Fruit fly (Drosophila melanogaster) whole organism, embryonic: ENCODE data around the gene CG7519.

Experiments
- B-H1 ChIP-seq: fragments of 200-800 bp; sonication (Bioruptor generic); IDR thresholded peaks from 3 replicates; pipeline ENCODE4 v1.3.6; 2022; ENCODE audit warnings: missing biosample characterization, missing genetic modification characterization
- B-H2 ChIP-seq: fragments of 200-800 bp; sonication (Bioruptor generic); optimal IDR thresholded peaks from 2 replicates; lab custom pipeline; 2018; ENCODE audit warnings: missing biosample characterization, mild to moderate bottlenecking, missing genetic modification characterization
- Bdp1 ChIP-seq: fragments of 200-800 bp; sonication (Bioruptor generic); optimal IDR thresholded peaks from 3 replicates; lab custom pipeline; 2016; ENCODE audit warnings: missing biosample characterization, missing genetic modification characterization
- C15 ChIP-seq: fragments of 200-800 bp; sonication (Bioruptor generic); IDR thresholded peaks from 3 replicates; pipeline ENCODE4 v1.3.6; 2022; ENCODE audit warnings: missing biosample characterization, missing genetic modification characterization
- CG10209 ChIP-seq: fragments of 200-800 bp; sonication (Bioruptor generic); optimal IDR thresholded peaks from 3 replicates; lab custom pipeline; 2017; ENCODE audit warnings: missing biosample characterization, mild to moderate bottlenecking, missing genetic modification characterization, missing genetic modification reagents
- CG11456 ChIP-seq: fragments of 200-800 bp; sonication (Bioruptor generic); IDR thresholded peaks from 3 replicates; pipeline ENCODE4 v1.3.6; 2022; ENCODE audit warnings: missing biosample characterization, missing genetic modification characterization
- CG12071 ChIP-seq: fragments of 200-800 bp; sonication (Bioruptor generic); optimal IDR thresholded peaks from 3 replicates; lab custom pipeline; 2018; ENCODE audit warnings: missing biosample characterization, mild to moderate bottlenecking, missing genetic modification characterization
- CG13775 ChIP-seq: fragments of 200-800 bp; sonication (Bioruptor generic); optimal IDR thresholded peaks from 3 replicates; lab custom pipeline; 2017; ENCODE audit warnings: missing biosample characterization, mild to moderate bottlenecking, missing genetic modification characterization
- CG14050 ChIP-seq: fragments of 200-800 bp; sonication (Bioruptor generic); IDR thresholded peaks from 3 replicates; pipeline ENCODE4 v1.3.6; 2022; ENCODE audit warnings: missing biosample characterization, missing genetic modification characterization
- CG15514 ChIP-seq: fragments of 200-800 bp; sonication (Bioruptor generic); optimal IDR thresholded peaks from 3 replicates; lab custom pipeline; 2017; ENCODE audit warnings: missing biosample characterization, missing genetic modification characterization, mild to moderate bottlenecking, moderate library complexity, missing genetic modification reagents
- CG1647 ChIP-seq: fragments of 200-800 bp; sonication (Bioruptor generic); optimal IDR thresholded peaks from 3 replicates; lab custom pipeline; 2016; ENCODE audit warnings: missing biosample characterization, missing genetic modification characterization
- CG17328 ChIP-seq: fragments of 200-800 bp; sonication (Bioruptor generic); IDR thresholded peaks from 2 replicates; pipeline ENCODE4 v1.3.6; 2022; ENCODE audit warnings: missing biosample characterization, missing genetic modification characterization
- CG17568 ChIP-seq: fragments of 200-800 bp; sonication (Bioruptor generic); optimal IDR thresholded peaks from 2 replicates; lab custom pipeline; 2018; ENCODE audit warnings: missing biosample characterization, mild to moderate bottlenecking, missing genetic modification characterization, moderate library complexity
- CG2116 ChIP-seq: fragments of 200-800 bp; sonication (Bioruptor generic); optimal IDR thresholded peaks from 3 replicates; lab custom pipeline; 2018; ENCODE audit warnings: missing biosample characterization, mild to moderate bottlenecking, missing genetic modification characterization
- CG2678 ChIP-seq: fragments of 200-800 bp; sonication (Bioruptor generic); optimal IDR thresholded peaks from 3 replicates; lab custom pipeline; 2019; ENCODE audit warnings: missing biosample characterization, mild to moderate bottlenecking, missing genetic modification characterization, moderate library complexity
- CG31224 ChIP-seq: fragments of 200-800 bp; sonication (Bioruptor generic); IDR thresholded peaks from 2 replicates; pipeline ENCODE4 v1.3.6; 2022; ENCODE audit warnings: missing biosample characterization, missing genetic modification characterization
- CG3838 ChIP-seq: fragments of 200-800 bp; sonication (Bioruptor generic); optimal IDR thresholded peaks from 3 replicates; lab custom pipeline; 2016; ENCODE audit warnings: missing biosample characterization, missing genetic modification characterization
- CG9609 ChIP-seq: fragments of 200-800 bp; sonication (Bioruptor generic); optimal IDR thresholded peaks from 3 replicates; lab custom pipeline; 2016; ENCODE audit warnings: missing biosample characterization, missing genetic modification characterization
- CG9876 ChIP-seq: fragments of 200-800 bp; sonication (Bioruptor generic); optimal IDR thresholded peaks from 2 replicates; lab custom pipeline; 2016; ENCODE audit warnings: missing biosample characterization, missing genetic modification characterization
- CHES-1-like ChIP-seq: fragments of 200-800 bp; sonication (Bioruptor generic); optimal IDR thresholded peaks from 2 replicates; lab custom pipeline; 2016; ENCODE audit warnings: missing biosample characterization, missing genetic modification characterization
- Dll ChIP-seq: fragments of 200-800 bp; sonication (Bioruptor generic); IDR thresholded peaks from 4 replicates; pipeline ENCODE4 v1.3.6; 2022; ENCODE audit warnings: missing biosample characterization, missing genetic modification characterization; ENCODE audit not compliant: partially characterized antibody
- HLH54F ChIP-seq: fragments of 200-800 bp; sonication (Bioruptor generic); optimal IDR thresholded peaks from 3 replicates; lab custom pipeline; 2016; ENCODE audit warnings: missing biosample characterization, missing genetic modification characterization
- Lpt ChIP-seq: fragments of >200 bp; optimal IDR thresholded peaks from 2 replicates; lab custom pipeline; 2018; ENCODE audit warnings: missing biosample characterization, missing genetic modification characterization
- Meics ChIP-seq: fragments of 200-800 bp; sonication (Bioruptor generic); optimal IDR thresholded peaks from 2 replicates; lab custom pipeline; 2017; ENCODE audit warnings: missing biosample characterization, mild to moderate bottlenecking, missing genetic modification characterization
- Nf-YC ChIP-seq: fragments of 200-800 bp; optimal IDR thresholded peaks from 3 replicates; lab custom pipeline; 2019; ENCODE audit warnings: missing biosample characterization, mild to moderate bottlenecking, missing genetic modification characterization, moderate library complexity
- NfI ChIP-seq: fragments of 200-800 bp; sonication (Bioruptor generic); optimal IDR thresholded peaks from 3 replicates; lab custom pipeline; 2018; ENCODE audit warnings: missing biosample characterization, mild to moderate bottlenecking, missing genetic modification characterization, moderate library complexity
- Opbp ChIP-seq: fragments of 200-800 bp; sonication (Bioruptor generic); IDR thresholded peaks from 3 replicates; pipeline ENCODE4 v1.3.6; 2022; ENCODE audit warnings: missing biosample characterization, missing genetic modification characterization; ENCODE audit not compliant: partially characterized antibody
- Ravus ChIP-seq: fragments of 200-800 bp; sonication (Bioruptor generic); IDR thresholded peaks from 2 replicates; pipeline ENCODE4 v1.3.6; 2022; ENCODE audit warnings: missing biosample characterization, missing genetic modification characterization
- Scr ChIP-seq: fragments of 200-800 bp; sonication (Bioruptor generic); IDR thresholded peaks from 2 replicates; pipeline ENCODE4 v1.3.6; 2022; ENCODE audit warnings: missing biosample characterization, missing genetic modification characterization; ENCODE audit not compliant: partially characterized antibody
- Xrp1 ChIP-seq: fragments of 200-800 bp; sonication (Bioruptor generic); IDR thresholded peaks from 2 replicates; pipeline ENCODE4 v1.3.6; 2022; ENCODE audit warnings: missing biosample characterization, missing genetic modification characterization
- ara ChIP-seq: fragments of 200-800 bp; sonication (Bioruptor generic); IDR thresholded peaks from 2 replicates; pipeline ENCODE4 v1.3.6; 2022; ENCODE audit warnings: missing biosample characterization, missing genetic modification characterization
- bbx ChIP-seq: fragments of 200-800 bp; sonication (Bioruptor generic); IDR thresholded peaks from 2 replicates; pipeline ENCODE4 v1.3.6; 2022; ENCODE audit warnings: missing biosample characterization, missing genetic modification characterization; ENCODE audit not compliant: partially characterized antibody
- cato ChIP-seq: fragments of 200-800 bp; sonication (Bioruptor generic); optimal IDR thresholded peaks from 2 replicates; lab custom pipeline; 2016; ENCODE audit warnings: missing biosample characterization, missing genetic modification characterization, borderline replicate concordance
- chinmo ChIP-seq: fragments of 200-800 bp; sonication (Bioruptor generic); IDR thresholded peaks from 4 replicates; pipeline ENCODE4 v1.3.6; 2022; ENCODE audit warnings: missing biosample characterization, missing genetic modification characterization; ENCODE audit not compliant: partially characterized antibody
- eyg ChIP-seq: fragments of 200-800 bp; sonication (Bioruptor generic); optimal IDR thresholded peaks from 3 replicates; lab custom pipeline; 2016; ENCODE audit warnings: missing biosample characterization, missing genetic modification characterization
- fd3F ChIP-seq: fragments of 200-800 bp; sonication (Bioruptor generic); optimal IDR thresholded peaks from 2 replicates; lab custom pipeline; 2018; ENCODE audit warnings: missing biosample characterization, mild to moderate bottlenecking, missing genetic modification characterization, moderate library complexity
- gfzf ChIP-seq: fragments of 200-800 bp; sonication (Bioruptor generic); optimal IDR thresholded peaks from 2 replicates; lab custom pipeline; 2016; ENCODE audit warnings: missing biosample characterization, mild to moderate bottlenecking, missing genetic modification characterization, moderate library complexity
- grn ChIP-seq: fragments of 200-800 bp; sonication (Bioruptor generic); optimal IDR thresholded peaks from 3 replicates; lab custom pipeline; 2017; ENCODE audit warnings: missing biosample characterization, missing genetic modification characterization
- gt ChIP-seq: fragments of 200-800 bp; sonication (Bioruptor generic); IDR thresholded peaks from 2 replicates; pipeline ENCODE4 v1.3.6; 2022; ENCODE audit warnings: missing biosample characterization, missing genetic modification characterization
- hkb ChIP-seq, 2 experiments: fragments of 200-800 bp in 1 of 2; fragments of >200 bp in 1 of 2; sonication (Bioruptor generic) in 1 of 2; IDR thresholded peaks in 1 of 2; optimal IDR thresholded peaks in 1 of 2; 2 replicates each; pipeline versions ENCODE4 v1.3.6 to Lab custom; 2017 to 2022; ENCODE audit warnings: missing biosample characterization in 1 of 2, missing genetic modification characterization in 1 of 2
- luna ChIP-seq: fragments of 200-800 bp; sonication (Bioruptor generic); optimal IDR thresholded peaks from 2 replicates; lab custom pipeline; 2016; ENCODE audit warnings: missing biosample characterization, missing genetic modification characterization
- mld ChIP-seq: fragments of 200-800 bp; sonication (Bioruptor generic); IDR thresholded peaks from 3 replicates; pipeline ENCODE4 v1.3.6; 2022; ENCODE audit warnings: missing biosample characterization, missing genetic modification characterization; ENCODE audit not compliant: partially characterized antibody
- oc ChIP-seq: fragments of 200-800 bp; sonication (Bioruptor generic); optimal IDR thresholded peaks from 2 replicates; lab custom pipeline; 2018; ENCODE audit warnings: missing biosample characterization, mild to moderate bottlenecking, missing genetic modification characterization, moderate library complexity
- rib ChIP-seq: fragments of 200-800 bp; sonication (Bioruptor generic); IDR thresholded peaks from 2 replicates; pipeline ENCODE4 v1.3.6; 2022; ENCODE audit warnings: missing biosample characterization, missing genetic modification characterization
- ro ChIP-seq: fragments of 200-800 bp; sonication (Bioruptor generic); IDR thresholded peaks from 2 replicates; pipeline ENCODE4 v1.3.6; 2022; ENCODE audit warnings: missing biosample characterization, missing genetic modification characterization
- sima ChIP-seq: fragments of 200-800 bp; sonication (Bioruptor generic); optimal IDR thresholded peaks from 2 replicates; lab custom pipeline; 2016; ENCODE audit warnings: missing biosample characterization, missing genetic modification characterization
- sob ChIP-seq: fragments of 200-800 bp; sonication (Bioruptor generic); IDR thresholded peaks from 2 replicates; pipeline ENCODE4 v1.3.6; 2022; ENCODE audit warnings: missing biosample characterization, missing genetic modification characterization
- sr ChIP-seq: fragments of 200-800 bp; sonication (Bioruptor generic); IDR thresholded peaks from 3 replicates; pipeline ENCODE4 v1.3.6; 2022; ENCODE audit warnings: missing biosample characterization, missing genetic modification characterization
- unc-4 ChIP-seq: fragments of 200-800 bp; sonication (Bioruptor generic); IDR thresholded peaks from 2 replicates; pipeline ENCODE4 v1.3.6; 2022; ENCODE audit warnings: missing biosample characterization, missing genetic modification characterization; ENCODE audit not compliant: partially characterized antibody
- vvl ChIP-seq: fragments of 200-800 bp; sonication (Bioruptor generic); IDR thresholded peaks from 2 replicates; pipeline ENCODE4 v1.3.6; 2022; ENCODE audit warnings: missing biosample characterization, missing genetic modification characterization

Gene CG7519

DNA sequence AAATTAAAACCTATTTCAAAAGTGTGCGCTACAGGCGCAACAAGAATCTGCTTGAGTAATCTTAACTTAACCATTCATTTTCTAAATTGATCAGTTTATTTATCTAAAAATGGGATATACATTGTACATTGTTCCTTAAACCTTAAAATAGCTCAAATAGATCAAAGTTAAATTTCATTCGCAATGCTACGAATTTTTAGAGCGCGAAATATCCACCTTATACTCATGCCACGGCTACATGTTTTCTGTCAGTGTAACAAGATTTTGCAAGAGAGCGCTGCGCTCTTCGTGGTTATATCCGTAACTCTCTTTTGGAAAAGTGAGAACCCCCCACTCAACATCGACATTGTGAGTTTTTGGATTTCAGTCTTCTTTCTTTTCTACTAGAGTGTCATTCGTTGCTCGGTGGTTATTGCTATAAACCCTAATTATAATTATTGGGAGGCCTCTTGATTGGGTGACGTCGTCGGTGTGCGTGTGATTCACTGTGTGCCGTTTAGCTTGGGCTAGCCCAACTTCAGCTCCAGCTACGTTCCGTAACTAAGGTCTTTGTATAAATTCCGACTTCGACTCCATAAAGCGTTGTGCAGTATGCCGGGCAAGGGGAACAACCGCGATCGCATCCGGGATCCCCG, 16.7 kb downstream of the CG7519 start (continued):
- no peak for TF ChIP-seq unc-4 (GFP tag; lab: Robert Waterston, UW)
- no peak for TF ChIP-seq grn (GFP tag; lab: Kevin White, UChicago)
- no peak for TF ChIP-seq gt (GFP tag; lab: Robert Waterston, UW)
- TF ChIP-seq HLH54F (GFP tag; lab: Kevin White, UChicago): peak; percentile 6
- TF ChIP-seq chinmo (GFP tag; lab: Robert Waterston, UW): no peak
- no peak for TF ChIP-seq Lpt (GFP tag; lab: Kevin White, UChicago)
- peak; percentile 31 for TF ChIP-seq NfI
- TF ChIP-seq B-H1 (GFP tag; lab: Robert Waterston, UW): no peak
- peak; percentile 47 for TF ChIP-seq Meics (GFP tag; lab: Kevin White, UChicago)
- no peak for TF ChIP-seq eyg (GFP tag; lab: Kevin White, UChicago)
- TF ChIP-seq fd3F (GFP tag; lab: Kevin White, UChicago): no peak
- no peak for TF ChIP-seq CG9876 (GFP tag; lab: Kevin White, UChicago)
- no peak for TF ChIP-seq CG1647 (GFP tag; lab: Kevin White, UChicago)
- TF ChIP-seq CHES-1-like (GFP tag; lab: Kevin White, UChicago): no peak
- no peak for TF ChIP-seq hkb (optimal IDR thresholded peaks at IDR 0.05; lab: Kevin White, UChicago)
- TF ChIP-seq hkb (GFP tag; IDR thresholded peaks at IDR 0.05; lab: Robert Waterston, UW): no peak
- TF ChIP-seq CG9609 (GFP tag; lab: Kevin White, UChicago): no peak
- no peak for TF ChIP-seq cato (GFP tag; lab: Kevin White, UChicago)
- TF ChIP-seq CG2116: no peak
- no peak for TF ChIP-seq luna (GFP tag; lab: Kevin White, UChicago)
- no peak for TF ChIP-seq ro
- no peak for TF ChIP-seq Scr (GFP tag; lab: Robert Waterston, UW)
- peak; percentile 50 for TF ChIP-seq CG2678 (tag; lab: Kevin White, UChicago)
- no peak for TF ChIP-seq oc (tag; lab: Kevin White, UChicago)
- TF ChIP-seq CG12071 (GFP tag; lab: Kevin White, UChicago): peak; percentile 23
- TF ChIP-seq CG3838 (GFP tag; lab: Kevin White, UChicago): no peak
- TF ChIP-seq CG17328 (GFP tag; lab: Robert Waterston, UW): peak; percentile 51
- TF ChIP-seq sob (GFP tag; lab: Robert Waterston, UW): peak; percentile 25; the same call in 1 of the 2 replicates
- peak; percentile 57 for TF ChIP-seq CG10209 (GFP tag; lab: Kevin White, UChicago)
- no peak for TF ChIP-seq rib (GFP tag; lab: Robert Waterston, UW)
- peak; percentile 61 for TF ChIP-seq vvl (GFP tag; lab: Robert Waterston, UW)
- TF ChIP-seq mld (GFP tag; lab: Robert Waterston, UW): no peak
- TF ChIP-seq sr: no peak
- TF ChIP-seq Nf-YC: no peak
- no peak; the same call in 1 of the 2 replicates for TF ChIP-seq bbx (GFP tag; lab: Robert Waterston, UW)
- peak; percentile 1 for TF ChIP-seq CG15514 (GFP tag; lab: Kevin White, UChicago)
- TF ChIP-seq CG31224 (GFP tag; lab: Robert Waterston, UW): no peak
- no peak for TF ChIP-seq C15 (GFP tag; lab: Robert Waterston, UW)
- no peak for TF ChIP-seq Opbp
- peak; percentile 57; the same call in 1 of the 2 replicates for TF ChIP-seq Xrp1
- TF ChIP-seq sima (GFP tag; lab: Kevin White, UChicago): no peak
- no peak for TF ChIP-seq Ravus (GFP tag; lab: Robert Waterston, UW)
- no peak for TF ChIP-seq Bdp1 (GFP tag; lab: Kevin White, UChicago)
- no peak for TF ChIP-seq gfzf (GFP tag; lab: Kevin White, UChicago)
- TF ChIP-seq CG14050 (GFP tag; lab: Robert Waterston, UW): no peak
- 0 out of 4 replicates have a peak, but pooled peaks have one; percentile 18 for TF ChIP-seq Dll
- TF ChIP-seq CG11456: 0 out of 3 replicates have a peak, but pooled peaks have one; percentile 7
- no peak for TF ChIP-seq ara (GFP tag; lab: Robert Waterston, UW)
- no peak for TF ChIP-seq CG17568
- peak; percentile 28 for TF ChIP-seq CG13775
- no peak for TF ChIP-seq B-H2 (GFP tag; lab: Kevin White, UChicago)
